Worm (Caenorhabditis elegans): Measurements from ENCODE around the gene algn-11.

DNA sequence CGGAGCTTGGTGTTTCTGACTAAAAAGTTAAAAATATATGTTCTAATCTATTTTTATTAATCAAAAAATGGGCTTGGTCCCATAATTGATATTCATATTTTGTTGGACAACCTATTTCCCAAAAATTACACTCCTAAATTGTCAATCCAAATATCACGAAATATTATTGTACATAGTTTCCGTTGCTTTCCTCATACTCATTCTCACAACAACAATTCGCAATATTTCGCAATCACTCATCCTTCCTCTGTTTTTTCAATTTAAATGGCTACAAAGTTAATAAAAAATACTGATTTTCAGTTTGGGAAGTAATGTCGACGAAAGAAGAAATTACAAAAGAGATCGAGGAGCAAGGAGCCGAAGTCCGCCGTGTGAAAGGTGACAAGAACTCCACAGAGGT, 51.6 kb downstream of the algn-11 start, which contains the start of gene pars-1:
- TF ChIP-seq pha-4 (tag; optimal IDR thresholded peaks at IDR 0.05) (no peak), tbx-2 (tag; optimal IDR thresholded peaks at IDR 0.05) (no peak)
